Worm (Caenorhabditis elegans): Measurements from ENCODE around the gene F11D5.6.

DNA sequence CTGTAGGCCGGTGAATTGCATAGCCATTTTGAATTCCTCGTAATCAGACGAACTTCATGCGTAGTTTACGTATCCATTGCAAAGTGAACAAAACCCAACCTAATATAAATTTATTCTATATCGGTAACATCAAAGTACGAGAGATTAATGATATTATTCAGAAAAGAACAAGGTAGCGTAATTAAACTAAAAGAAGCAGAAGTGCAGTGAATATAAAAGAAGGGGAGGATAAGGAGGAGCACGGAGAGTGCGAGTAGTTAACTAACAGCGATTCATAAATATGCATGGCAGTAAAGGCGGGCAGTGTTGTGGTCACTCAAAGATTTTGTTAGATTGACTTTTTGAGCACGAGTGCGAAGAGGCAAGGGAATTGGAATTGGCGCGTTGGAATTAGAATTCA is 48.6 kb upstream of the F11D5.6 start, which contains the start of gene clc-3:
- TF ChIP-seq ztf-11 (tag; optimal IDR thresholded peaks at IDR 0.05), result no peak
- TF ChIP-seq pha-4 (tag; optimal IDR thresholded peaks at IDR 0.05), result no peak
